Fruit fly (Drosophila melanogaster) whole organism, embryonic: ENCODE data around the gene St2.
A peak's percentile ranks its signal among the peaks of the same experiment; 100 is the strongest.

Experiments
- ATbp ChIP-seq: fragments of 200-800 bp; sonication (Bioruptor generic); optimal IDR thresholded peaks from 2 replicates; lab custom pipeline; 2017; ENCODE audit warnings: missing biosample characterization, mild to moderate bottlenecking, missing genetic modification characterization, missing genetic modification reagents
- Abd-B ChIP-seq: fragments of 200-800 bp; sonication (Bioruptor generic); optimal IDR thresholded peaks from 2 replicates; lab custom pipeline; 2018; ENCODE audit warnings: missing biosample characterization, mild to moderate bottlenecking, missing genetic modification characterization, moderate library complexity
- Aef1 ChIP-seq: fragments of 200-800 bp; sonication (Bioruptor generic); IDR thresholded peaks from 3 replicates; pipeline ENCODE4 v1.3.6; 2022; ENCODE audit warnings: missing biosample characterization, missing genetic modification characterization
- Blimp-1 ChIP-seq: fragments of 200-800 bp; sonication (Bioruptor generic); optimal IDR thresholded peaks from 3 replicates; lab custom pipeline; 2018; ENCODE audit warnings: missing biosample characterization, missing genetic modification characterization, mild to moderate bottlenecking, moderate library complexity, missing genetic modification reagents
- Bteb2 ChIP-seq: fragments of 200-800 bp; sonication (Bioruptor generic); optimal IDR thresholded peaks from 2 replicates; lab custom pipeline; 2016; ENCODE audit warnings: missing biosample characterization, missing genetic modification characterization
- CG10366 ChIP-seq: fragments of 200-800 bp; sonication (Bioruptor generic); IDR thresholded peaks from 2 replicates; pipeline ENCODE4 v1.3.6; 2022; ENCODE audit warnings: missing biosample characterization, missing genetic modification characterization
- CG12942 ChIP-seq: fragments of 200-800 bp; sonication (Bioruptor generic); optimal IDR thresholded peaks from 3 replicates; lab custom pipeline; 2016; ENCODE audit warnings: missing biosample characterization, missing genetic modification characterization
- CG15073 ChIP-seq: fragments of 200-800 bp; sonication (Bioruptor generic); optimal IDR thresholded peaks from 2 replicates; lab custom pipeline; 2016; ENCODE audit warnings: missing biosample characterization, missing genetic modification characterization
- CG1647 ChIP-seq: fragments of 200-800 bp; sonication (Bioruptor generic); optimal IDR thresholded peaks from 3 replicates; lab custom pipeline; 2016; ENCODE audit warnings: missing biosample characterization, missing genetic modification characterization
- CG17385 ChIP-seq: fragments of 200-800 bp; sonication (Bioruptor generic); optimal IDR thresholded peaks from 3 replicates; lab custom pipeline; 2018; ENCODE audit warnings: missing biosample characterization, mild to moderate bottlenecking, missing genetic modification characterization
- CG17912 ChIP-seq: fragments of 200-800 bp; sonication (Bioruptor generic); optimal IDR thresholded peaks from 2 replicates; lab custom pipeline; 2018; ENCODE audit warnings: missing biosample characterization, mild to moderate bottlenecking, missing genetic modification characterization
- CG18262 ChIP-seq: fragments of 200-800 bp; optimal IDR thresholded peaks from 3 replicates; lab custom pipeline; 2019; ENCODE audit warnings: missing biosample characterization, mild to moderate bottlenecking, missing genetic modification characterization, moderate library complexity
- CG18476 ChIP-seq: fragments of 200-800 bp; sonication (Bioruptor generic); optimal IDR thresholded peaks from 2 replicates; lab custom pipeline; 2016; ENCODE audit warnings: missing biosample characterization, mild to moderate bottlenecking, missing genetic modification characterization
- CG2875 ChIP-seq: fragments of 200-800 bp; sonication (Bioruptor generic); optimal IDR thresholded peaks from 2 replicates; lab custom pipeline; 2017; ENCODE audit warnings: missing biosample characterization, mild to moderate bottlenecking, missing genetic modification characterization, missing genetic modification reagents
- CG30020 ChIP-seq: fragments of 200-800 bp; optimal IDR thresholded peaks from 2 replicates; lab custom pipeline; 2019; ENCODE audit warnings: missing biosample characterization, mild to moderate bottlenecking, missing genetic modification characterization, moderate library complexity
- CG32532 ChIP-seq: fragments of 200-800 bp; sonication (Bioruptor generic); IDR thresholded peaks from 2 replicates; pipeline ENCODE4 v1.3.6; 2022; ENCODE audit warnings: missing biosample characterization, missing genetic modification characterization
- CG4360 ChIP-seq: fragments of 200-800 bp; sonication (Bioruptor generic); IDR thresholded peaks from 2 replicates; pipeline ENCODE4 v1.3.6; 2022; ENCODE audit warnings: missing biosample characterization, missing genetic modification characterization
- CG5180 ChIP-seq: fragments of 200-800 bp; sonication (Bioruptor generic); optimal IDR thresholded peaks from 3 replicates; lab custom pipeline; 2017; ENCODE audit warnings: missing biosample characterization, missing genetic modification characterization, mild to moderate bottlenecking, moderate library complexity, missing genetic modification reagents
- CG6272 ChIP-seq: fragments of 200-800 bp; sonication (Bioruptor generic); IDR thresholded peaks from 2 replicates; pipeline ENCODE4 v1.3.6; 2022; ENCODE audit warnings: missing biosample characterization, missing genetic modification characterization
- CG7745 ChIP-seq: fragments of 200-800 bp; sonication (Bioruptor generic); optimal IDR thresholded peaks from 2 replicates; lab custom pipeline; 2018; ENCODE audit warnings: missing biosample characterization, mild to moderate bottlenecking, missing genetic modification characterization, moderate library complexity
- CG7839 ChIP-seq: fragments of 200-800 bp; sonication (Bioruptor generic); optimal IDR thresholded peaks from 3 replicates; lab custom pipeline; 2018; ENCODE audit warnings: missing biosample characterization, mild to moderate bottlenecking, missing genetic modification characterization, moderate library complexity
- CG8290 ChIP-seq, 3 experiments: fragments of 200-800 bp; sonication (Bioruptor generic); optimal IDR thresholded peaks; 2 replicates each; lab custom pipeline; 2016 to 2019; ENCODE audit warnings: missing biosample characterization in 3 of 3, missing genetic modification characterization in 3 of 3, mild to moderate bottlenecking in 2 of 3, moderate library complexity in 1 of 3
- CG9876 ChIP-seq: fragments of 200-800 bp; sonication (Bioruptor generic); optimal IDR thresholded peaks from 2 replicates; lab custom pipeline; 2016; ENCODE audit warnings: missing biosample characterization, missing genetic modification characterization
- D19B ChIP-seq: fragments of 200-800 bp; sonication (Bioruptor generic); optimal IDR thresholded peaks from 2 replicates; lab custom pipeline; 2017; ENCODE audit warnings: missing biosample characterization, mild to moderate bottlenecking, missing genetic modification characterization
- Dref ChIP-seq: fragments of 200-800 bp; sonication (Bioruptor generic); IDR thresholded peaks from 2 replicates; pipeline ENCODE4 v1.3.6; 2022; ENCODE audit warnings: missing biosample characterization, missing genetic modification characterization
- Gsc ChIP-seq: fragments of 200-800 bp; sonication (Bioruptor generic); IDR thresholded peaks from 2 replicates; pipeline ENCODE4 v1.3.6; 2022; ENCODE audit warnings: missing biosample characterization, missing genetic modification characterization
- H15 ChIP-seq: fragments of 200-800 bp; sonication (Bioruptor generic); IDR thresholded peaks from 3 replicates; pipeline ENCODE4 v1.3.6; 2022; ENCODE audit warnings: missing biosample characterization, missing genetic modification characterization
- Mad ChIP-seq: fragments of 200-800 bp; sonication (Bioruptor generic); optimal IDR thresholded peaks from 2 replicates; lab custom pipeline; 2016; ENCODE audit warnings: missing biosample characterization, missing genetic modification characterization
- Ptx1 ChIP-seq: fragments of 200-800 bp; sonication (Bioruptor generic); IDR thresholded peaks from 2 replicates; pipeline ENCODE4 v1.3.6; 2022; ENCODE audit warnings: missing biosample characterization, missing genetic modification characterization
- Ravus ChIP-seq: fragments of 200-800 bp; sonication (Bioruptor generic); IDR thresholded peaks from 2 replicates; pipeline ENCODE4 v1.3.6; 2022; ENCODE audit warnings: missing biosample characterization, missing genetic modification characterization
- Sry-δ ChIP-seq: fragments of 200-800 bp; sonication (Bioruptor generic); optimal IDR thresholded peaks from 2 replicates; lab custom pipeline; 2016; ENCODE audit warnings: missing biosample characterization, missing genetic modification characterization
- Usf ChIP-seq: fragments of 200-800 bp; sonication (Bioruptor generic); optimal IDR thresholded peaks from 2 replicates; lab custom pipeline; 2017; ENCODE audit warnings: missing genotype, missing biosample characterization, missing genetic modification characterization
- aop ChIP-seq: fragments of 200-800 bp; sonication (Bioruptor generic); IDR thresholded peaks from 2 replicates; pipeline ENCODE4 v1.3.6; 2022; ENCODE audit warnings: missing biosample characterization, missing genetic modification characterization
- ap ChIP-seq: fragments of 200-800 bp; sonication (Bioruptor generic); IDR thresholded peaks from 2 replicates; pipeline ENCODE4 v1.3.6; 2022; ENCODE audit warnings: missing biosample characterization, missing genetic modification characterization
- bbx ChIP-seq: fragments of 200-800 bp; sonication (Bioruptor generic); IDR thresholded peaks from 2 replicates; pipeline ENCODE4 v1.3.6; 2022; ENCODE audit warnings: missing biosample characterization, missing genetic modification characterization; ENCODE audit not compliant: partially characterized antibody
- crol ChIP-seq: fragments of 200-800 bp; sonication (Bioruptor generic); IDR thresholded peaks from 2 replicates; pipeline ENCODE4 v1.3.6; 2022; ENCODE audit warnings: missing biosample characterization, missing genetic modification characterization
- gem ChIP-seq: fragments of 200-800 bp; sonication (Bioruptor generic); optimal IDR thresholded peaks from 2 replicates; lab custom pipeline; 2019; ENCODE audit warnings: missing biosample characterization, mild to moderate bottlenecking, missing genetic modification characterization, moderate library complexity
- hb ChIP-seq: fragments of 200-800 bp; sonication (Bioruptor generic); IDR thresholded peaks from 3 replicates; pipeline ENCODE4 v1.3.6; 2022; ENCODE audit warnings: missing biosample characterization, missing genetic modification characterization; ENCODE audit not compliant: partially characterized antibody
- knrl ChIP-seq: fragments of 200-800 bp; sonication (Bioruptor generic); IDR thresholded peaks from 3 replicates; pipeline ENCODE4 v1.3.6; 2022; ENCODE audit warnings: missing biosample characterization, missing genetic modification characterization; ENCODE audit not compliant: partially characterized antibody
- lab ChIP-seq: fragments of 200-800 bp; sonication (Bioruptor generic); optimal IDR thresholded peaks from 3 replicates; lab custom pipeline; 2017; ENCODE audit warnings: missing biosample characterization, missing genetic modification characterization, mild to moderate bottlenecking, moderate library complexity, missing genetic modification reagents
- nmo ChIP-seq: fragments of 200-800 bp; sonication (Bioruptor generic); optimal IDR thresholded peaks from 2 replicates; lab custom pipeline; 2018; ENCODE audit warnings: missing biosample characterization, mild to moderate bottlenecking, missing genetic modification characterization, moderate library complexity
- p53 ChIP-seq: fragments of 200-800 bp; sonication (Bioruptor generic); optimal IDR thresholded peaks from 2 replicates; lab custom pipeline; 2016; ENCODE audit warnings: missing biosample characterization, missing genetic modification characterization
- pan ChIP-seq, 4 experiments: fragments of >200 bp in 3 of 4; fragments of 200-800 bp in 1 of 4; sonication (Bioruptor generic) in 1 of 4; optimal IDR thresholded peaks in 3 of 4; IDR thresholded peaks in 1 of 4; 2 replicates each; pipeline versions ENCODE4 v1.3.6 to Lab custom; 2017 to 2022; ENCODE audit warnings: missing biosample characterization in 2 of 4, missing genetic modification characterization in 2 of 4, mixed read lengths in 1 of 4
- pzg ChIP-seq: fragments of 200-800 bp; sonication (Bioruptor generic); optimal IDR thresholded peaks from 3 replicates; lab custom pipeline; 2018; ENCODE audit warnings: missing biosample characterization, mild to moderate bottlenecking, missing genetic modification characterization, moderate library complexity
- row ChIP-seq: fragments of 200-800 bp; sonication (Bioruptor generic); IDR thresholded peaks from 3 replicates; pipeline ENCODE4 v1.3.6; 2022; ENCODE audit warnings: missing biosample characterization, missing genetic modification characterization
- slou ChIP-seq: fragments of 200-800 bp; sonication (Bioruptor generic); optimal IDR thresholded peaks from 3 replicates; lab custom pipeline; 2016; ENCODE audit warnings: missing biosample characterization, missing genetic modification characterization
- sqz ChIP-seq: fragments of 200-800 bp; sonication (Bioruptor generic); optimal IDR thresholded peaks from 3 replicates; lab custom pipeline; 2018; ENCODE audit warnings: missing biosample characterization, mild to moderate bottlenecking, missing genetic modification characterization
- stwl ChIP-seq: fragments of 200-800 bp; sonication (Bioruptor generic); optimal IDR thresholded peaks from 3 replicates; lab custom pipeline; 2018; ENCODE audit warnings: missing biosample characterization, mild to moderate bottlenecking, missing genetic modification characterization, moderate library complexity

The St2 gene

dm6 chr3R:9220064-9220864 is 31.4 kb upstream of the St2 start (continued):
- peak; percentile 11 for TF ChIP-seq slou (GFP tag; lab: Kevin White, UChicago)
- TF ChIP-seq CG5180 (GFP tag; lab: Kevin White, UChicago) = no peak
- no peak for TF ChIP-seq pzg
- peak; percentile 44 for TF ChIP-seq CG7839 (tag; lab: Kevin White, UChicago)
- TF ChIP-seq CG10366 = peak; percentile 30; the same call in 1 of the 2 replicates
- no peak for TF ChIP-seq CG9876 (GFP tag; lab: Kevin White, UChicago)
- TF ChIP-seq H15 (GFP tag; lab: Robert Waterston, UW) = no peak
- TF ChIP-seq CG30020 (tag; lab: Kevin White, UChicago) = no peak
- no peak for TF ChIP-seq CG1647 (GFP tag; lab: Kevin White, UChicago)
- peak; percentile 94 for TF ChIP-seq sqz (GFP tag; lab: Kevin White, UChicago)
- TF ChIP-seq Usf (GFP tag; lab: Kevin White, UChicago) = no peak
- no peak for TF ChIP-seq ATbp (GFP tag; lab: Kevin White, UChicago)
- no peak for TF ChIP-seq stwl (tag; lab: Kevin White, UChicago)
- peak; percentile 1 for TF ChIP-seq CG15073 (GFP tag; lab: Kevin White, UChicago)
- no peak for TF ChIP-seq Ravus (GFP tag; lab: Robert Waterston, UW)
- TF ChIP-seq CG17385 (GFP tag; lab: Kevin White, UChicago) = peak; percentile 93
- no peak for TF ChIP-seq Mad (GFP tag; lab: Kevin White, UChicago)
- peak; percentile 61 for TF ChIP-seq lab (GFP tag; lab: Kevin White, UChicago)
- peak; percentile 49 for TF ChIP-seq D19B (GFP tag; lab: Kevin White, UChicago)
- TF ChIP-seq gem (tag; lab: Kevin White, UChicago) = peak; percentile 67
- TF ChIP-seq Sry-δ = no peak
- TF ChIP-seq CG6272 = no peak
- no peak for TF ChIP-seq p53 (GFP tag; lab: Kevin White, UChicago)
- no peak for TF ChIP-seq pan (optimal IDR thresholded peaks at IDR 0.05; lab: Kevin White, UChicago)
- TF ChIP-seq pan (GFP tag; optimal IDR thresholded peaks at IDR 0.05 in 1 of 2, IDR thresholded peaks at IDR 0.05 in 1 of 2) = peak in 1 of 2 experiments; percentile 32
- TF ChIP-seq CG8290 (GFP tag; optimal IDR thresholded peaks at IDR 0.05; lab: Kevin White, UChicago) = no peak
- no peak for TF ChIP-seq CG8290 (tag; optimal IDR thresholded peaks at IDR 0.05; lab: Kevin White, UChicago)
- peak; percentile 16 for TF ChIP-seq CG18476 (GFP tag; lab: Kevin White, UChicago)
- TF ChIP-seq nmo = no peak
- peak; percentile 38 for TF ChIP-seq Bteb2 (GFP tag; lab: Kevin White, UChicago)
- peak; percentile 75 for TF ChIP-seq crol (GFP tag; lab: Robert Waterston, UW)
- 0 out of 2 replicates have a peak, but pooled peaks have one; percentile 36 for TF ChIP-seq Ptx1 (GFP tag; lab: Robert Waterston, UW)
- no peak for TF ChIP-seq Gsc (GFP tag; lab: Robert Waterston, UW)
- TF ChIP-seq Abd-B (GFP tag; lab: Kevin White, UChicago) = no peak
- no peak for TF ChIP-seq Dref (GFP tag; lab: Robert Waterston, UW)
- no peak for TF ChIP-seq CG7745 (tag; lab: Kevin White, UChicago)
- peak; percentile 20 for TF ChIP-seq Blimp-1 (GFP tag; lab: Kevin White, UChicago)
- no peak for TF ChIP-seq aop (GFP tag; lab: Robert Waterston, UW)
- TF ChIP-seq CG12942 = no peak
- peak; percentile 86 for TF ChIP-seq CG4360 (GFP tag; lab: Robert Waterston, UW)
- TF ChIP-seq CG32532 (GFP tag; lab: Robert Waterston, UW) = peak; percentile 77
- TF ChIP-seq knrl (GFP tag; lab: Robert Waterston, UW) = no peak
- no peak for TF ChIP-seq CG2875
- no peak for TF ChIP-seq ap
- TF ChIP-seq CG18262 = peak; percentile 4
- no peak for TF ChIP-seq hb (GFP tag; lab: Robert Waterston, UW)
- TF ChIP-seq Aef1 (GFP tag; lab: Robert Waterston, UW) = peak; percentile 31; the same call in 1 of the 3 replicates
- no peak for TF ChIP-seq CG17912 (GFP tag; lab: Kevin White, UChicago)
- TF ChIP-seq bbx (GFP tag; lab: Robert Waterston, UW) = no peak
- TF ChIP-seq row (GFP tag; lab: Robert Waterston, UW) = peak; percentile 60
